Worm (Caenorhabditis elegans): ENCODE results near the gene srz-18.

srz-18 gene

ce11 chrV:20662474-20662873, 36.0 kb downstream of the srz-18 start:
- TF ChIP-seq ceh-39 (tag; optimal IDR thresholded peaks at IDR 0.05) (no peak), elt-1 (tag; optimal IDR thresholded peaks at IDR 0.05; ENCODE audit: borderline replicate concordance, insufficient read depth) (peak; percentile 25), nhr-237 (tag; optimal IDR thresholded peaks at IDR 0.05) (no peak)

- TF ChIP-seq blmp-1 (tag; optimal IDR thresholded peaks at IDR 0.05) (peak; percentile 18), ces-1 (GFP tag; optimal IDR thresholded peaks at IDR 0.05) (no peak)
Observed at ce11 chrV:20663736-20664135, 37.2 kb downstream of the srz-18 start.

ce11 chrV:20664930-20665329, 38.4 kb downstream of the srz-18 start:
- peak; percentile 84 for TF ChIP-seq blmp-1 (tag; optimal IDR thresholded peaks at IDR 0.05)
- TF ChIP-seq zip-8 (tag; optimal IDR thresholded peaks at IDR 0.05) = peak; percentile 54
- no peak for TF ChIP-seq ceh-39 (tag; optimal IDR thresholded peaks at IDR 0.05)
- no peak for TF ChIP-seq tbx-8 (GFP tag; optimal IDR thresholded peaks at IDR 0.05)

ce11 chrV:20666905-20667304, 40.4 kb downstream of the srz-18 start, which contains the start of gene mlt-11:
TSS of gene mlt-11 (plus strand) at chrV:20667205.
- no peak for TF ChIP-seq lin-13 (tag; optimal IDR thresholded peaks at IDR 0.05)
- no peak for TF ChIP-seq unc-120 (tag; optimal IDR thresholded peaks at IDR 0.05; ENCODE audit: poor library complexity, severe bottlenecking)
- TF ChIP-seq ceh-39 (tag; optimal IDR thresholded peaks at IDR 0.05) = no peak
- no peak for TF ChIP-seq nhr-76 (tag; optimal IDR thresholded peaks at IDR 0.05)
- no peak for TF ChIP-seq zip-8 (tag; optimal IDR thresholded peaks at IDR 0.05)
- TF ChIP-seq sem-2 (GFP tag; optimal IDR thresholded peaks at IDR 0.05) = no peak

- TF ChIP-seq sem-2 (GFP tag; optimal IDR thresholded peaks at IDR 0.05) (peak; percentile 14), ces-1 (GFP tag; optimal IDR thresholded peaks at IDR 0.05) (no peak)
Observed at ce11 chrV:20670625-20671024, 44.1 kb downstream of the srz-18 start.

Data from whole organism, mixed stage, embryonic.